Worm (Caenorhabditis elegans) whole organism, midembryonic: Measurements from ENCODE around the gene sec-6.

Experiments
- T22C8.4 ChIP-seq: fragments of 200-800 bp; sonication (Bioruptor generic); IDR thresholded peaks from 2 replicates; pipeline ENCODE4 v1.3.6; 2022; ENCODE audit warnings: missing genetic modification characterization, missing compliant biosample characterization
- cog-1 ChIP-seq: sonication (generic microtip); optimal IDR thresholded peaks from 2 replicates; lab custom pipeline; 2016; ENCODE audit warnings: missing genetic modification characterization, missing compliant biosample characterization
- klf-2 ChIP-seq: fragments of 200-800 bp; sonication (Bioruptor generic); conservative IDR thresholded peaks from 2 replicates; pipeline ENCODE4 v1.3.6; 2022; ENCODE audit warnings: missing genetic modification reagents, missing genetic modification characterization, missing compliant biosample characterization
- med-1 ChIP-seq: sonication (generic microtip); optimal IDR thresholded peaks from 2 replicates; lab custom pipeline; 2017; ENCODE audit warnings: missing genetic modification characterization, mild to moderate bottlenecking, missing compliant biosample characterization, antibody characterized with exemption, missing genetic modification reagents; ENCODE audit not compliant: insufficient read depth
- tab-1 ChIP-seq: fragments of 200-800 bp; sonication (Bioruptor generic); IDR thresholded peaks from 2 replicates; pipeline ENCODE4 v1.3.6; 2022; ENCODE audit warnings: missing genetic modification characterization, missing compliant biosample characterization

ce11 chrII:5340672-5341568, 18.4 kb upstream of the sec-6 start:
- no peak for TF ChIP-seq med-1
- no peak for TF ChIP-seq T22C8.4 (GFP tag; lab: Robert Waterston, UW)
- TF ChIP-seq tab-1 = no peak
- no peak for TF ChIP-seq klf-2
- TF ChIP-seq cog-1 = no peak
